Worm (Caenorhabditis elegans) whole organism, L3 larva: ENCODE measurements around the gene C17G1.2.

Experiments
- R02D3.7 ChIP-seq: fragments of 150-350 bp; optimal IDR thresholded peaks from 2 replicates; lab custom pipeline; 2014; ENCODE audit warnings: missing biosample characterization, missing genetic modification characterization
- ZK546.5 ChIP-seq: sonication (generic microtip); optimal IDR thresholded peaks from 2 replicates; lab custom pipeline; 2017; ENCODE audit warnings: missing biosample characterization, missing genetic modification characterization
- aly-2 ChIP-seq: fragments of 150-350 bp; optimal IDR thresholded peaks from 2 replicates; lab custom pipeline; 2014; ENCODE audit warnings: missing biosample characterization, missing genetic modification characterization
- ama-1 ChIP-seq: fragments of 150-350 bp; optimal IDR thresholded peaks from 2 replicates; lab custom pipeline; 2018
- ceh-16 ChIP-seq: sonication (generic microtip); optimal IDR thresholded peaks from 2 replicates; lab custom pipeline; 2017; ENCODE audit warnings: missing biosample characterization, missing genetic modification characterization
- ceh-82 ChIP-seq: fragments of 150-350 bp; optimal IDR thresholded peaks from 2 replicates; lab custom pipeline; 2014; ENCODE audit warnings: missing biosample characterization, missing genetic modification characterization
- ceh-9 ChIP-seq: sonication (generic microtip); optimal IDR thresholded peaks from 2 replicates; lab custom pipeline; 2018; ENCODE audit warnings: missing biosample characterization, missing genetic modification characterization
- egl-5 ChIP-seq: fragments of 150-350 bp; optimal IDR thresholded peaks from 2 replicates; lab custom pipeline; 2017; ENCODE audit warnings: missing biosample characterization, missing genetic modification reagents, missing genetic modification characterization, inconsistent platforms
- elt-1 ChIP-seq: fragments of 150-350 bp; optimal IDR thresholded peaks from 2 replicates; lab custom pipeline; 2014; ENCODE audit warnings: missing biosample characterization, missing genetic modification characterization
- elt-2 ChIP-seq: sonication (generic microtip); optimal IDR thresholded peaks from 2 replicates; lab custom pipeline; 2016; ENCODE audit warnings: missing genetic modification reagents, mild to moderate bottlenecking, missing genetic modification characterization, missing compliant biosample characterization
- elt-3 ChIP-seq, 3 experiments: fragments of 150-350 bp in 1 of 3; sonication (generic microtip) in 2 of 3; optimal IDR thresholded peaks; 2 replicates in 2 of 3; 4 replicates in 1 of 3; lab custom pipeline; 2014 to 2017; ENCODE audit warnings: missing biosample characterization in 3 of 3, missing genetic modification characterization in 3 of 3
- fkh-10 ChIP-seq: sonication (generic microtip); optimal IDR thresholded peaks from 2 replicates; lab custom pipeline; 2017; ENCODE audit warnings: missing biosample characterization, missing genetic modification reagents, missing genetic modification characterization
- fkh-2 ChIP-seq: fragments of 150-350 bp; optimal IDR thresholded peaks from 2 replicates; lab custom pipeline; 2014; ENCODE audit warnings: missing biosample characterization, missing genetic modification reagents, missing genetic modification characterization
- fos-1 ChIP-seq: fragments of 150-350 bp; optimal IDR thresholded peaks from 2 replicates; lab custom pipeline; 2014; ENCODE audit warnings: missing biosample characterization, missing genetic modification characterization
- jun-1 ChIP-seq: fragments of 150-350 bp; optimal IDR thresholded peaks from 2 replicates; lab custom pipeline; 2014; ENCODE audit warnings: missing biosample characterization, missing genetic modification reagents, missing genetic modification characterization
- lin-39 ChIP-seq: fragments of 150-350 bp; optimal IDR thresholded peaks from 2 replicates; lab custom pipeline; 2018; ENCODE audit warnings: missing biosample characterization, missing genetic modification reagents, missing genetic modification characterization
- lsy-12 ChIP-seq: sonication (generic microtip); optimal IDR thresholded peaks from 2 replicates; lab custom pipeline; 2016; ENCODE audit warnings: mild to moderate bottlenecking, missing genetic modification characterization, missing compliant biosample characterization
- mdl-1 ChIP-seq: fragments of 150-350 bp; optimal IDR thresholded peaks from 2 replicates; lab custom pipeline; 2014; ENCODE audit warnings: missing biosample characterization, missing genetic modification characterization
- mml-1 ChIP-seq: fragments of 150-350 bp; sonication (generic microtip); optimal IDR thresholded peaks from 3 replicates; lab custom pipeline; 2014; ENCODE audit warnings: missing biosample characterization, missing genetic modification characterization
- nhr-11 ChIP-seq: fragments of 150-350 bp; optimal IDR thresholded peaks from 2 replicates; lab custom pipeline; 2014; ENCODE audit warnings: missing biosample characterization, missing genetic modification characterization
- nhr-12 ChIP-seq: fragments of 150-350 bp; optimal IDR thresholded peaks from 2 replicates; lab custom pipeline; 2014; ENCODE audit warnings: missing biosample characterization, missing genetic modification characterization
- nhr-23 ChIP-seq: fragments of 150-350 bp; optimal IDR thresholded peaks from 2 replicates; lab custom pipeline; 2014; ENCODE audit warnings: missing biosample characterization, missing genetic modification reagents, missing genetic modification characterization
- nhr-237 ChIP-seq: fragments of 150-350 bp; optimal IDR thresholded peaks from 2 replicates; lab custom pipeline; 2014; ENCODE audit warnings: missing biosample characterization, missing genetic modification characterization
- nhr-25 ChIP-seq: sonication (generic microtip); optimal IDR thresholded peaks from 2 replicates; lab custom pipeline; 2017; ENCODE audit warnings: missing biosample characterization, missing genetic modification characterization
- nhr-43 ChIP-seq: sonication (generic microtip); optimal IDR thresholded peaks from 2 replicates; lab custom pipeline; 2016; ENCODE audit warnings: mild to moderate bottlenecking, missing genetic modification characterization, missing compliant biosample characterization; ENCODE audit not compliant: poor library complexity, severe bottlenecking
- nhr-67 ChIP-seq: fragments of 150-350 bp; optimal IDR thresholded peaks from 2 replicates; lab custom pipeline; 2014; ENCODE audit warnings: missing biosample characterization, missing genetic modification characterization
- nhr-76 ChIP-seq: fragments of 150-350 bp; sonication (generic microtip); optimal IDR thresholded peaks from 5 replicates; lab custom pipeline; 2014; ENCODE audit warnings: missing biosample characterization, missing genetic modification characterization
- nhr-77 ChIP-seq: fragments of 150-350 bp; optimal IDR thresholded peaks from 2 replicates; lab custom pipeline; 2014; ENCODE audit warnings: missing biosample characterization, missing genetic modification characterization
- pha-4 ChIP-seq: fragments of 150-350 bp; optimal IDR thresholded peaks from 2 replicates; lab custom pipeline; 2014; ENCODE audit warnings: missing biosample characterization, missing genetic modification reagents, missing genetic modification characterization
- pqm-1 ChIP-seq: fragments of 150-350 bp; optimal IDR thresholded peaks from 2 replicates; lab custom pipeline; 2017; ENCODE audit warnings: missing biosample characterization, missing genetic modification characterization, inconsistent platforms
- sea-2 ChIP-seq: fragments of 150-350 bp; sonication (generic microtip); optimal IDR thresholded peaks from 4 replicates; lab custom pipeline; 2014; ENCODE audit warnings: missing biosample characterization, missing genetic modification reagents, missing genetic modification characterization
- skn-1 ChIP-seq: fragments of 150-350 bp; optimal IDR thresholded peaks from 2 replicates; lab custom pipeline; 2014; ENCODE audit warnings: missing biosample characterization, missing genetic modification characterization
- snpc-4 ChIP-seq: fragments of 150-350 bp; optimal IDR thresholded peaks from 2 replicates; lab custom pipeline; 2014; ENCODE audit warnings: missing biosample characterization, missing genetic modification characterization
- tbx-2 ChIP-seq: sonication (generic microtip); optimal IDR thresholded peaks from 2 replicates; lab custom pipeline; 2016; ENCODE audit warnings: mild to moderate bottlenecking, missing genetic modification characterization, missing compliant biosample characterization
- unc-62 ChIP-seq: fragments of 150-350 bp; sonication (generic microtip); optimal IDR thresholded peaks from 4 replicates; lab custom pipeline; 2014; ENCODE audit warnings: missing biosample characterization, missing genetic modification reagents, missing genetic modification characterization
- ztf-4 ChIP-seq: fragments of 150-350 bp; optimal IDR thresholded peaks from 2 replicates; lab custom pipeline; 2014; ENCODE audit warnings: missing biosample characterization, missing genetic modification characterization

C17G1.2 gene

ce11 chrX:9921257-9921656 lies at the start of gene C17G1.2:
C17G1.2 (plus strand) TSS chrX:9921557.
- no peak for TF ChIP-seq pqm-1 (tag; lab: Kevin White, UChicago)
- TF ChIP-seq pha-4, result no peak
- TF ChIP-seq ztf-4, result no peak
- no peak for TF ChIP-seq ceh-82 (tag; lab: Kevin White, UChicago)
- no peak for TF ChIP-seq lin-39 (tag; lab: Kevin White, UChicago)
- TF ChIP-seq nhr-11 (tag; lab: Kevin White, UChicago), result no peak
- no peak for TF ChIP-seq nhr-43
- no peak for TF ChIP-seq unc-62
- TF ChIP-seq egl-5, result no peak
- TF ChIP-seq ceh-9 (tag; lab: Kevin White, UChicago), result no peak
- TF ChIP-seq nhr-23 (tag; lab: Kevin White, UChicago), result no peak
- no peak for TF ChIP-seq lsy-12 (tag; lab: Kevin White, UChicago)
- no peak for TF ChIP-seq ZK546.5 (tag; lab: Kevin White, UChicago)
- no peak for TF ChIP-seq nhr-76 (tag; lab: Kevin White, UChicago)
- TF ChIP-seq nhr-67 (tag; lab: Kevin White, UChicago), result no peak
- TF ChIP-seq nhr-77 (tag; lab: Kevin White, UChicago), result no peak
- TF ChIP-seq nhr-12 (tag; lab: Kevin White, UChicago), result no peak
- no peak for TF ChIP-seq nhr-25 (tag; lab: Kevin White, UChicago)

ce11 chrX:9872554-9872953 lies 48.8 kb upstream of the C17G1.2 start, which contains the start of gene R07B1.8:
R07B1.8 (minus strand) TSS chrX:9872654.
- TF ChIP-seq unc-62, result no peak
- no peak for TF ChIP-seq egl-5
- TF ChIP-seq nhr-76 (tag; lab: Kevin White, UChicago), result no peak
- TF ChIP-seq jun-1 (tag; lab: Kevin White, UChicago), result no peak
- no peak for TF ChIP-seq aly-2 (tag; lab: Kevin White, UChicago)

- TF ChIP-seq nhr-23 (tag; lab: Kevin White, UChicago), result no peak
- no peak for TF ChIP-seq fos-1 (tag; lab: Kevin White, UChicago)
- no peak for TF ChIP-seq ceh-9 (tag; lab: Kevin White, UChicago)
- no peak for TF ChIP-seq ceh-16 (tag; lab: Kevin White, UChicago)
- no peak for TF ChIP-seq R02D3.7 (tag; lab: Kevin White, UChicago)
- no peak for TF ChIP-seq mml-1 (tag; lab: Kevin White, UChicago)
- no peak for TF ChIP-seq nhr-67 (tag; lab: Kevin White, UChicago)
- TF ChIP-seq ama-1 (lab: Kevin White, UChicago), result no peak
- no peak for TF ChIP-seq fkh-2 (tag; lab: Kevin White, UChicago)
- no peak for TF ChIP-seq snpc-4 (tag; lab: Kevin White, UChicago)
Observed at ce11 chrX:9877117-9877516, 44.2 kb upstream of the C17G1.2 start, which contains the start of gene R07B1.9. R07B1.9 (plus strand) TSS chrX:9877417.

- no peak for TF ChIP-seq nhr-76 (tag; lab: Kevin White, UChicago)
- no peak for TF ChIP-seq ama-1 (lab: Kevin White, UChicago)
- no peak for TF ChIP-seq skn-1 (tag; lab: Kevin White, UChicago)
- TF ChIP-seq snpc-4 (tag; lab: Kevin White, UChicago), result no peak
- no peak for TF ChIP-seq elt-3 (tag; optimal IDR thresholded peaks at IDR 0.05; lab: Kevin White, UChicago)
- TF ChIP-seq nhr-12 (tag; lab: Kevin White, UChicago), result no peak
- no peak for TF ChIP-seq mdl-1
- no peak for TF ChIP-seq unc-62
- no peak for TF ChIP-seq fkh-10 (GFP tag; lab: Kevin White, UChicago)
- TF ChIP-seq ztf-4, result no peak
- no peak for TF ChIP-seq nhr-25 (tag; lab: Kevin White, UChicago)
- TF ChIP-seq nhr-11 (tag; lab: Kevin White, UChicago), result no peak
- no peak for TF ChIP-seq tbx-2 (tag; lab: Kevin White, UChicago)
- no peak for TF ChIP-seq nhr-237 (tag; lab: Kevin White, UChicago)
- no peak for TF ChIP-seq elt-1 (tag; lab: Kevin White, UChicago)
- TF ChIP-seq nhr-67 (tag; lab: Kevin White, UChicago), result no peak
- TF ChIP-seq nhr-23 (tag; lab: Kevin White, UChicago), result no peak
- TF ChIP-seq jun-1 (tag; lab: Kevin White, UChicago), result no peak
Observed at ce11 chrX:9882112-9882511, 39.2 kb upstream of the C17G1.2 start, which contains the start of gene glo-1. glo-1 (minus strand) TSS chrX:9882212.

- TF ChIP-seq nhr-43 (no peak), tbx-2 (tag; lab: Kevin White, UChicago) (no peak), skn-1 (tag; lab: Kevin White, UChicago) (no peak), elt-2 (tag; lab: Kevin White, UChicago) (peak; percentile 83), nhr-77 (tag; lab: Kevin White, UChicago) (no peak), sea-2 (no peak)
- TF ChIP-seq, all 47 proteins: peak for 1
Observed at ce11 chrX:9882572-9882971, 38.8 kb upstream of the C17G1.2 start.
